Worm (Caenorhabditis elegans) whole organism, L4/young adult: ENCODE results near the gene C14C6.8.

Experiments
- W03F9.2 ChIP-seq: fragments of 150-350 bp; optimal IDR thresholded peaks from 2 replicates; lab custom pipeline; 2014; ENCODE audit warnings: missing biosample characterization, missing genetic modification characterization
- dao-5 ChIP-seq: sonication (generic microtip); optimal IDR thresholded peaks from 2 replicates; lab custom pipeline; 2016; ENCODE audit warnings: missing genotype, missing genetic modification characterization, moderate library complexity, missing compliant biosample characterization
- him-1 ChIP-seq: sonication (generic microtip); optimal IDR thresholded peaks from 2 replicates; lab custom pipeline; 2016; ENCODE audit warnings: missing genotype, missing genetic modification reagents, missing genetic modification characterization, missing compliant biosample characterization

DNA sequence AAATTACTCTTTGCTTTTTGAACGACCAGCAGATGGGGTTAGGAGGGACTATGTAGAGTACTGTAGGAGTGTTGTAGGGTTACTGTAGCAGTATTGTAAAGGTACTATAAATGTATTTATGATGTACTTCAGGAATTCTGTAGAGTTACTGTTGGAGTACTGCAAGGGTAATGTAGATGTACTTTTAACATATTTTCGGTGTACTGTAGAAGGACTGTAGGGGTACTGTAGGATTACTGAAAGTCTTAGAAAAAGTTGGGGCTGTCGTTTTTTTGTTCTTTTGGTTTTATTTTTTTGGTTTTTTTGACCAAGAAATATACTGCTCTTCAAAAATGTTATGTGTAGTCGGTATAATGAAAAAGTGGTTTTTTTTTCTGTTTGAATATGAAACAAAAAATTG lies 45.7 kb upstream of the C14C6.8 start:
- TF ChIP-seq him-1 (tag; lab: Kevin White, UChicago) (no peak), dao-5 (tag; lab: Kevin White, UChicago) (no peak), W03F9.2 (tag; lab: Kevin White, UChicago) (no peak)
